Worm (Caenorhabditis elegans): Measurements from ENCODE around the gene fbxb-44.

- TF ChIP-seq unc-55 (GFP tag; optimal IDR thresholded peaks at IDR 0.05) (no peak), T23F11.4 (GFP tag; optimal IDR thresholded peaks at IDR 0.05) (no peak), tbx-2 (tag; optimal IDR thresholded peaks at IDR 0.05) (no peak), fkh-10 (GFP tag; optimal IDR thresholded peaks at IDR 0.05) (no peak), C38D4.7 (GFP tag; optimal IDR thresholded peaks at IDR 0.05) (no peak), hlh-30 (tag; optimal IDR thresholded peaks at IDR 0.05; ENCODE audit: insufficient read depth) (no peak), ceh-6 (GFP tag; optimal IDR thresholded peaks at IDR 0.05) (no peak)
Observed at ce11 chrII:1586305-1586704, 47.6 kb downstream of the fbxb-44 start, which contains the start of gene T07H3.8.

Measured in whole organism, late embryonic.